Worm (Caenorhabditis elegans): Measurements from ENCODE around the gene hip-1.

DNA sequence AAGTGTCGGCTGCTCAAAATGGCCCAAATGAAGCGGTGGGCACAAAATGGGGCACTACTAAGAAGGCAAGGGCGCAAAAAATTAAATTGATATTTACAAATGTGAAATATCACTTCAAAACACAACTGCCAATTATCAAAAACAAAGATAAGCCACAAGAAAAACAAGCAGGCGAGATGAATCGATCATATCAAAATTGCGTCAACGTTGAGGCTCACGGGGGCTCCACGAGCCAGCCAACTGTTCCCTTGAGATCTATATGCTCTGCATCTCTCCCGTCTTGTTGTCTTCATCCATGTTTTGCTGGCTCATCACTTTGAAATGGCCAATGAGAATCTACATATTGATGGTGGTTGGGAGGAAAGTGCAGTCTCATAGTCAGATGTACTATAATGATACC is 12.9 kb upstream of the hip-1 start:
- no peak for TF ChIP-seq scrt-1 (GFP tag; IDR thresholded peaks at IDR 0.05)
- TF ChIP-seq ceh-36 (tag; optimal IDR thresholded peaks at IDR 0.05), result no peak
- TF ChIP-seq hmg-4 (GFP tag; optimal IDR thresholded peaks at IDR 0.05), result no peak
- TF ChIP-seq ama-1 (optimal IDR thresholded peaks at IDR 0.05), result no peak
- TF ChIP-seq tbx-37 (GFP tag; conservative IDR thresholded peaks at IDR 0.05), result no peak
- no peak for TF ChIP-seq flt-1 (GFP tag; IDR thresholded peaks at IDR 0.05)
- no peak for TF ChIP-seq ets-7 (tag; optimal IDR thresholded peaks at IDR 0.05)
- no peak for TF ChIP-seq pes-1 (GFP tag; IDR thresholded peaks at IDR 0.05)
- no peak for TF ChIP-seq hmbx-1 (tag; optimal IDR thresholded peaks at IDR 0.05)

Data from whole organism, early embryonic.